Worm (Caenorhabditis elegans): ENCODE results near the gene K11D12.6.
A peak's percentile ranks its signal among the peaks of the same experiment; 100 is the strongest.

- TF ChIP-seq unc-130 (GFP tag; optimal IDR thresholded peaks at IDR 0.05) (no peak), madf-10 (tag; optimal IDR thresholded peaks at IDR 0.05) (peak; percentile 85), tbp1 (GFP tag; optimal IDR thresholded peaks at IDR 0.05) (peak; percentile 68), snpc-3.4 (tag; optimal IDR thresholded peaks at IDR 0.05) (no peak), rcor-1 (GFP tag; IDR thresholded peaks at IDR 0.05) (peak; percentile 93), F23B12.7 (tag; optimal IDR thresholded peaks at IDR 0.05; ENCODE audit: insufficient read depth) (peak; percentile 43), nhr-90 (tag; optimal IDR thresholded peaks at IDR 0.05) (peak; percentile 8)
Measured at ce11 chrV:5049333-5049942, 14.5 kb upstream of the K11D12.6 start, which contains the start of the genes pqn-51 and K11D12.14.
